Worm (Caenorhabditis elegans): ENCODE results near the gene Y62F5A.9.

The Y62F5A.9 gene

ce11 chrII:11537115-11537514 is 1.5 kb downstream of the Y62F5A.9 start:
- TF ChIP-seq elt-3 (tag; optimal IDR thresholded peaks at IDR 0.05) (no peak), nhr-23 (tag; optimal IDR thresholded peaks at IDR 0.05) (peak; percentile 15)

- no peak for TF ChIP-seq nhr-25 (tag; optimal IDR thresholded peaks at IDR 0.05)
Observed at ce11 chrII:11536505-11536904, 2.1 kb downstream of the Y62F5A.9 start.

ce11 chrII:11535924-11536323 is 2.7 kb downstream of the Y62F5A.9 start:
- TF ChIP-seq ztf-11 (tag; optimal IDR thresholded peaks at IDR 0.05) (no peak), aly-2 (tag; optimal IDR thresholded peaks at IDR 0.05) (no peak), ceh-82 (tag; optimal IDR thresholded peaks at IDR 0.05) (no peak), egl-27 (tag; optimal IDR thresholded peaks at IDR 0.05) (no peak), eor-1 (tag; optimal IDR thresholded peaks at IDR 0.05) (no peak), lsy-12 (tag; optimal IDR thresholded peaks at IDR 0.05) (no peak), nhr-12 (tag; optimal IDR thresholded peaks at IDR 0.05) (no peak), unc-39 (tag; optimal IDR thresholded peaks at IDR 0.05) (no peak), elt-1 (tag; optimal IDR thresholded peaks at IDR 0.05) (no peak), nhr-23 (tag; optimal IDR thresholded peaks at IDR 0.05) (no peak), nfya-1 (tag; optimal IDR thresholded peaks at IDR 0.05; ENCODE audit: insufficient read depth) (no peak), pqm-1 (tag; optimal IDR thresholded peaks at IDR 0.05) (no peak), jun-1 (tag; optimal IDR thresholded peaks at IDR 0.05) (no peak), ceh-28 (tag; optimal IDR thresholded peaks at IDR 0.05) (no peak), ama-1 (optimal IDR thresholded peaks at IDR 0.05) (no peak), nhr-237 (tag; optimal IDR thresholded peaks at IDR 0.05) (no peak), snpc-4 (tag; optimal IDR thresholded peaks at IDR 0.05) (no peak), nhr-11 (tag; optimal IDR thresholded peaks at IDR 0.05) (no peak), lin-39 (tag; optimal IDR thresholded peaks at IDR 0.05) (no peak), hmg-11 (tag; optimal IDR thresholded peaks at IDR 0.05) (no peak)

ce11 chrII:11535429-11535828 is 3.2 kb downstream of the Y62F5A.9 start:
- no peak for TF ChIP-seq egl-5 (tag; optimal IDR thresholded peaks at IDR 0.05)
- no peak for TF ChIP-seq mdl-1 (tag; optimal IDR thresholded peaks at IDR 0.05)

ce11 chrII:11534429-11535099 is 4.1 kb downstream of the Y62F5A.9 start, which contains the start of gene Y62F5A.12:
Y62F5A.12 (minus strand) TSS chrII:11534479.
- TF ChIP-seq fkh-10 (GFP tag; optimal IDR thresholded peaks at IDR 0.05) (peak; percentile 18), nfya-1 (tag; optimal IDR thresholded peaks at IDR 0.05; ENCODE audit: insufficient read depth) (peak; percentile 54), hmg-11 (tag; optimal IDR thresholded peaks at IDR 0.05) (peak; percentile 18), snpc-4 (tag; optimal IDR thresholded peaks at IDR 0.05) (peak; percentile 76), pha-4 (tag; optimal IDR thresholded peaks at IDR 0.05) (peak; percentile 67), tbx-2 (tag; optimal IDR thresholded peaks at IDR 0.05) (peak; percentile 47), ceh-28 (tag; optimal IDR thresholded peaks at IDR 0.05) (peak; percentile 72), elt-2 (tag; optimal IDR thresholded peaks at IDR 0.05) (peak; percentile 40), lsy-12 (tag; optimal IDR thresholded peaks at IDR 0.05) (peak; percentile 81), R02D3.7 (tag; optimal IDR thresholded peaks at IDR 0.05) (peak; percentile 57), nhr-23 (tag; optimal IDR thresholded peaks at IDR 0.05) (peak; percentile 64), lin-39 (tag; optimal IDR thresholded peaks at IDR 0.05) (peak; percentile 36), lin-15B (tag; optimal IDR thresholded peaks at IDR 0.05) (peak; percentile 81), nhr-43 (tag; optimal IDR thresholded peaks at IDR 0.05; ENCODE audit: poor library complexity, severe bottlenecking) (peak; percentile 67), nhr-11 (tag; optimal IDR thresholded peaks at IDR 0.05) (peak; percentile 2), nhr-25 (tag; optimal IDR thresholded peaks at IDR 0.05) (peak; percentile 46), ztf-4 (tag; optimal IDR thresholded peaks at IDR 0.05) (peak; percentile 18), jun-1 (tag; optimal IDR thresholded peaks at IDR 0.05) (peak; percentile 77), ceh-82 (tag; optimal IDR thresholded peaks at IDR 0.05) (peak; percentile 67)

ce11 chrII:11533716-11534115 is 4.9 kb downstream of the Y62F5A.9 start, which contains the start of gene mdt-8:
mdt-8 (minus strand) TSS chrII:11533816.
- TF ChIP-seq mml-1 (tag; optimal IDR thresholded peaks at IDR 0.05) (no peak), ZK546.5 (tag; optimal IDR thresholded peaks at IDR 0.05) (no peak)
